Fruit fly (Drosophila melanogaster) whole organism, embryonic: Measurements from ENCODE around the gene numb.

ENCODE experiments used
- C15 ChIP-seq: fragments of 200-800 bp; sonication (Bioruptor generic); IDR thresholded peaks from 3 replicates; pipeline ENCODE4 v1.3.6; 2022; ENCODE audit warnings: missing biosample characterization, missing genetic modification characterization
- CG17612 ChIP-seq: fragments of 200-800 bp; sonication (Bioruptor generic); IDR thresholded peaks from 2 replicates; pipeline ENCODE4 v1.3.6; 2022; ENCODE audit warnings: missing biosample characterization, missing genetic modification characterization
- CG2678 ChIP-seq: fragments of 200-800 bp; sonication (Bioruptor generic); optimal IDR thresholded peaks from 3 replicates; lab custom pipeline; 2019; ENCODE audit warnings: missing biosample characterization, mild to moderate bottlenecking, missing genetic modification characterization, moderate library complexity
- CG6765 ChIP-seq: fragments of 200-800 bp; sonication (Bioruptor generic); optimal IDR thresholded peaks from 3 replicates; lab custom pipeline; 2017; ENCODE audit warnings: missing biosample characterization, mild to moderate bottlenecking, missing genetic modification characterization
- CG6791 ChIP-seq: fragments of 200-800 bp; sonication (Bioruptor generic); IDR thresholded peaks from 3 replicates; pipeline ENCODE4 v1.3.6; 2022; ENCODE audit warnings: missing biosample characterization, missing genetic modification characterization; ENCODE audit not compliant: partially characterized antibody
- CG7786 ChIP-seq: fragments of 200-800 bp; sonication (Bioruptor generic); optimal IDR thresholded peaks from 2 replicates; lab custom pipeline; 2016; ENCODE audit warnings: missing biosample characterization, missing genetic modification characterization
- Dfd ChIP-seq, 2 experiments: fragments of >200 bp; optimal IDR thresholded peaks; 2 replicates each; lab custom pipeline; 2017; ENCODE audit warnings: missing biosample characterization in 2 of 2, missing genetic modification characterization in 2 of 2
- corto ChIP-seq: fragments of 200-800 bp; sonication (Bioruptor generic); optimal IDR thresholded peaks from 2 replicates; lab custom pipeline; 2016; ENCODE audit warnings: missing biosample characterization, mild to moderate bottlenecking, missing genetic modification characterization, moderate library complexity
- esg ChIP-seq: fragments of 200-800 bp; sonication (Bioruptor generic); conservative IDR thresholded peaks from 2 replicates; pipeline ENCODE4 v1.3.6; 2022; ENCODE audit warnings: missing biosample characterization, missing genetic modification characterization
- fru ChIP-seq: fragments of >200 bp; optimal IDR thresholded peaks from 2 replicates; lab custom pipeline; 2017
- pb ChIP-seq: fragments of 200-800 bp; sonication (Bioruptor generic); optimal IDR thresholded peaks from 3 replicates; lab custom pipeline; 2016; ENCODE audit warnings: missing biosample characterization, missing genetic modification characterization
- prd ChIP-seq, 3 experiments: fragments of >200 bp in 2 of 3; fragments of 200-800 bp in 1 of 3; sonication (Bioruptor generic) in 1 of 3; optimal IDR thresholded peaks in 2 of 3; IDR thresholded peaks in 1 of 3; 2 replicates in 2 of 3; 3 replicates in 1 of 3; pipeline versions ENCODE4 v1.3.6 to Lab custom; 2017 to 2022; ENCODE audit warnings: missing biosample characterization in 1 of 3, missing genetic modification characterization in 1 of 3

- TF ChIP-seq fru (lab: Kevin White, UChicago), result no peak
- TF ChIP-seq CG6791 (GFP tag; lab: Robert Waterston, UW), result no peak
- no peak for TF ChIP-seq corto (GFP tag; lab: Kevin White, UChicago)
- TF ChIP-seq pb (GFP tag; lab: Kevin White, UChicago), result no peak
- TF ChIP-seq CG6765 (GFP tag; lab: Kevin White, UChicago), result no peak
- no peak for TF ChIP-seq esg (GFP tag; lab: Robert Waterston, UW)
- no peak for TF ChIP-seq Dfd (GFP tag; optimal IDR thresholded peaks at IDR 0.05; lab: Kevin White, UChicago)
- TF ChIP-seq prd (optimal IDR thresholded peaks at IDR 0.05; lab: Kevin White, UChicago), result no peak
- TF ChIP-seq prd (GFP tag; IDR thresholded peaks at IDR 0.05; lab: Robert Waterston, UW), result no peak
- TF ChIP-seq CG2678, result no peak
- TF ChIP-seq CG17612, result no peak
- TF ChIP-seq CG7786 (GFP tag; lab: Kevin White, UChicago), result no peak
- no peak for TF ChIP-seq C15 (GFP tag; lab: Robert Waterston, UW)
Measured at dm6 chr2L:9420660-9421059, 16.6 kb upstream of the numb start.
